Fruit fly (Drosophila melanogaster): Measurements from ENCODE around the gene CG31265.

The CG31265 gene

DNA sequence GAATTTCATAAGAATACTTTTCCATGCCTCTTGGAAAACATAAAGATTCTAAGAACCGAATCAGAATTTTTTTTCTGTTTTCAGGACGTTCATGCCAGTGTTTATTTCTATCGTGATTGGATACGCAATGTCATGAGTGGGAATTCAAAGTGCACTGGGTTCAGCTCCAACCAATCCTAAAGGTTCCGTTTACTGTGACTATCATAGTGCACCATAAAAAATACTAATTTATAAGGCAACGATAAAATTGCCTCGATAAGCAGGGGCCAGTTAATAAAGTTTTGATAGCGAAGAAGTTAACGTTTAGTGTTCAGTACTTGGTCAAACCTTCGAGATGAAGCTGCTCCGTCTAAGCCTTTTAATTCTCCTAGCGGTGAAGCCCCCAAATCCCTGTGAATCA is at the start of gene CG31265:
Gene CG31265, plus strand, starts transcription at position 301 of the 400 bp plus-strand sequence.
- TF ChIP-seq CG4318 (GFP tag; optimal IDR thresholded peaks at IDR 0.05) (no peak), CG3032 (tag; optimal IDR thresholded peaks at IDR 0.05) (no peak), achi (GFP tag; optimal IDR thresholded peaks at IDR 0.05) (no peak), fd59A (GFP tag; optimal IDR thresholded peaks at IDR 0.05) (no peak), svp (GFP tag) (no peak), Eip75B (GFP tag; optimal IDR thresholded peaks at IDR 0.05) (no peak), Hr4 (GFP tag; optimal IDR thresholded peaks at IDR 0.05) (no peak), lz (GFP tag; optimal IDR thresholded peaks at IDR 0.05) (no peak), CG11294 (GFP tag; IDR thresholded peaks at IDR 0.05) (no peak)

DNA sequence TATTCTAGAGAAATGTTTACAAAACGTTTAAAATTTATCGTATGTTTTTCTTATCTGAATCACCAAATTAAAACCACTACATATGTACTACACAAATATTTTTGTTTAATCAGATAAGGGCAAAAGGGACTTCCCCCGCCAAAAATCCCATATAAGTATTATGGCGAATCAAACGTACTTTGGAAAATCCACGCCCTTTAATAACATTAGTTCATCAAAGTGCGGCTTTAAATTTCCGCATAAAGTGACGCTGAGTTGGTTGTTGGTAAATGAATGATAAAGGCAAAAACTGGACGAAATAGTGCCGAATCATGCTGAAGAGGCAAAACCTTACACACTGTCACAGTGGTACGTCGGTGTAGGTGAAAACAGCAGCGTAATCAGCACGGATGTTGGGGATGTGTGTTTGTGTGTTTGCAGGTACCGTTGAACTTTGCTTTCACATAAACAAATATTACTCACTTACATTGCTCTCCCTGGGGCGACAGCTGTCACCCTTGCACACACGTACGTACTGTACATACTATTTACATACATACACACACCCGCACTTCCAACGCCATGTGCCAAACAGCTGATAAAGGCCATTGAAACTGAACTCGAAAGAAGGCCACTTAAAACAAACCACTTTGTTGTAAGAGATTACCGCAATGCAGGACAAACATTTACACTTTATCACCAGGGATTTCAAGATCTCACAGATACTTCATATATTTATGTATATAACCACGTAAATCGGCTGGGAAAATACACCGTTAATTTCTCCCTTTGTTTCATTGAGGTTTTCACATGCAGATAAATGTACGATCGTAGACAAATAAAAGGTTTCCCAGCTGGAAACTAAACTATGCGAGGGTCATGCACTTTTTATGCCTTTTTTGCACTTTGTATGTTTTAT is 48.8 kb upstream of the CG31265 start:
- no peak for TF ChIP-seq Met (GFP tag; optimal IDR thresholded peaks at IDR 0.05)
- TF ChIP-seq CG1621 (tag; optimal IDR thresholded peaks at IDR 0.05): peak; percentile 35
- TF ChIP-seq Eip75B (GFP tag; optimal IDR thresholded peaks at IDR 0.05): peak; percentile 36
- TF ChIP-seq Sox15 (GFP tag; optimal IDR thresholded peaks at IDR 0.05): no peak
- no peak for TF ChIP-seq Ets96B (tag; optimal IDR thresholded peaks at IDR 0.05)
- no peak for TF ChIP-seq Hr4 (GFP tag; optimal IDR thresholded peaks at IDR 0.05)
- TF ChIP-seq acj6 (GFP tag; optimal IDR thresholded peaks at IDR 0.05): no peak
- TF ChIP-seq CG6808 (GFP tag; optimal IDR thresholded peaks at IDR 0.05): no peak
- TF ChIP-seq Hr38 (GFP tag; optimal IDR thresholded peaks at IDR 0.05): no peak
- no peak for TF ChIP-seq CG7368 (GFP tag; optimal IDR thresholded peaks at IDR 0.05)
- peak; percentile 31 for TF ChIP-seq spab (GFP tag; optimal IDR thresholded peaks at IDR 0.05)
- no peak for TF ChIP-seq salr (GFP tag; optimal IDR thresholded peaks at IDR 0.05)
- no peak for TF ChIP-seq fkh (GFP tag; optimal IDR thresholded peaks at IDR 0.05)
- no peak for TF ChIP-seq achi (GFP tag; optimal IDR thresholded peaks at IDR 0.05)
- peak; percentile 12 for TF ChIP-seq CG9139 (GFP tag; optimal IDR thresholded peaks at IDR 0.05)
- no peak for TF ChIP-seq Gug (GFP tag; IDR thresholded peaks at IDR 0.05)
- no peak for TF ChIP-seq CG8119 (GFP tag; IDR thresholded peaks at IDR 0.05)
- TF ChIP-seq dsx (GFP tag; optimal IDR thresholded peaks at IDR 0.05; ENCODE audit: poor library complexity, severe bottlenecking): no peak
- peak; percentile 87 for TF ChIP-seq Eip78C (GFP tag)
- no peak for TF ChIP-seq Blimp-1 (GFP tag; optimal IDR thresholded peaks at IDR 0.05)
- no peak for TF ChIP-seq CG4318 (GFP tag; optimal IDR thresholded peaks at IDR 0.05)
- no peak for TF ChIP-seq CG6276 (GFP tag; optimal IDR thresholded peaks at IDR 0.05)
- peak; percentile 18 for TF ChIP-seq net (GFP tag; optimal IDR thresholded peaks at IDR 0.05)
- TF ChIP-seq CG3919 (GFP tag; optimal IDR thresholded peaks at IDR 0.05): peak; percentile 25
- TF ChIP-seq OdsH (GFP tag; optimal IDR thresholded peaks at IDR 0.05): no peak
- no peak for TF ChIP-seq Eip93F (GFP tag; optimal IDR thresholded peaks at IDR 0.05)
- TF ChIP-seq Ets21C (GFP tag; optimal IDR thresholded peaks at IDR 0.05): no peak
- TF ChIP-seq svp (GFP tag): peak; percentile 89
- no peak for TF ChIP-seq CG10669 (GFP tag; optimal IDR thresholded peaks at IDR 0.05)
- no peak for TF ChIP-seq fd85E (GFP tag; optimal IDR thresholded peaks at IDR 0.05)
- peak; percentile 42 for TF ChIP-seq CG15336 (GFP tag; IDR thresholded peaks at IDR 0.05)
- TF ChIP-seq Smox (GFP tag; optimal IDR thresholded peaks at IDR 0.05): no peak
- TF ChIP-seq eg (GFP tag; IDR thresholded peaks at IDR 0.05): no peak; the same call in 2 of the 3 replicates
- TF ChIP-seq vri (GFP tag; optimal IDR thresholded peaks at IDR 0.05): peak; percentile 68
- TF ChIP-seq fd59A (GFP tag; optimal IDR thresholded peaks at IDR 0.05): no peak
- TF ChIP-seq CG6163 (GFP tag; IDR thresholded peaks at IDR 0.05): peak; percentile 76
- TF ChIP-seq Hr39 (GFP tag; optimal IDR thresholded peaks at IDR 0.05): no peak
- TF ChIP-seq CG31627 (GFP tag; optimal IDR thresholded peaks at IDR 0.05): no peak
- no peak for TF ChIP-seq CG10631 (GFP tag; optimal IDR thresholded peaks at IDR 0.05)
- TF ChIP-seq CG11762 (GFP tag; optimal IDR thresholded peaks at IDR 0.05; ENCODE audit: insufficient read depth): no peak
- TF ChIP-seq topi (GFP tag; optimal IDR thresholded peaks at IDR 0.05): no peak
- TF ChIP-seq CG11294 (GFP tag; IDR thresholded peaks at IDR 0.05): no peak
- TF ChIP-seq CG11902 (GFP tag; optimal IDR thresholded peaks at IDR 0.05): no peak
- no peak for TF ChIP-seq esn (GFP tag; optimal IDR thresholded peaks at IDR 0.05)
- no peak for TF ChIP-seq CG32006 (GFP tag; optimal IDR thresholded peaks at IDR 0.05)
- TF ChIP-seq CG16779 (tag; optimal IDR thresholded peaks at IDR 0.05): peak; percentile 20

Data from whole organism, prepupa.